Worm (Caenorhabditis elegans): ENCODE data around the gene F23H11.5.

DNA sequence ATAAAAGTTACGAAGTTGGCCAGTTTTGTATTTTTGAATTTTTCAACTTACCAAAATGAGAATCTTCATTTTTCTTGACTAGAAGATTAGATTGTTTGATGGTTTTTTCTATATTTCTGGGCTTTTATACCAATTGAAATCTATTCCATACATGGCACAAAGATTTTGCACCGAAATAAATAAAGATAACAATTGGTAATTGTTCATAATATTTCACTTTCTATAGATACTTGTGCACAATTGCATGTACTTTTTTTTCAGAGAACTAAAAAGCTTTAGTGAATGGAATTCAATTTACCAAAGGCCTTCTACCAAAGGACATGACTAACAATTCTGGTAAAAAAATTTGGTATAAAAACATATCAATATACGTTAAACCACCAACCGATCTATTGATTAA lies 44.2 kb upstream of the F23H11.5 start, which contains the start of the genes T12B5.15 and T12B5.14:
- TF ChIP-seq dao-5 (tag; optimal IDR thresholded peaks at IDR 0.05) (no peak), W03F9.2 (tag; optimal IDR thresholded peaks at IDR 0.05) (no peak), him-1 (tag; optimal IDR thresholded peaks at IDR 0.05) (no peak)
